Worm (Caenorhabditis elegans): ENCODE results near the gene Y43F8B.24.

ce11 chrV:19468083-19468482, 10.9 kb downstream of the Y43F8B.24 start, which contains the start of gene Y43F8B.12:
- TF ChIP-seq ztf-11 (tag; optimal IDR thresholded peaks at IDR 0.05): no peak
- no peak for TF ChIP-seq lin-39 (tag; optimal IDR thresholded peaks at IDR 0.05)

Measured in whole organism, L4 larva.